Worm (Caenorhabditis elegans) whole organism, L3 larva: ENCODE results near the gene cyp-33D1.

Experiments
- aly-2 ChIP-seq: fragments of 150-350 bp; optimal IDR thresholded peaks from 2 replicates; lab custom pipeline; 2014; ENCODE audit warnings: missing biosample characterization, missing genetic modification characterization
- jun-1 ChIP-seq: fragments of 150-350 bp; optimal IDR thresholded peaks from 2 replicates; lab custom pipeline; 2014; ENCODE audit warnings: missing biosample characterization, missing genetic modification reagents, missing genetic modification characterization
- lin-39 ChIP-seq: fragments of 150-350 bp; optimal IDR thresholded peaks from 2 replicates; lab custom pipeline; 2018; ENCODE audit warnings: missing biosample characterization, missing genetic modification reagents, missing genetic modification characterization
- snpc-4 ChIP-seq: fragments of 150-350 bp; optimal IDR thresholded peaks from 2 replicates; lab custom pipeline; 2014; ENCODE audit warnings: missing biosample characterization, missing genetic modification characterization
- unc-39 ChIP-seq: sonication (generic microtip); optimal IDR thresholded peaks from 4 replicates; lab custom pipeline; 2017; ENCODE audit warnings: missing biosample characterization, missing genetic modification characterization
- unc-62 ChIP-seq: fragments of 150-350 bp; sonication (generic microtip); optimal IDR thresholded peaks from 4 replicates; lab custom pipeline; 2014; ENCODE audit warnings: missing biosample characterization, missing genetic modification reagents, missing genetic modification characterization
- zag-1 ChIP-seq: fragments of 150-350 bp; optimal IDR thresholded peaks from 2 replicates; lab custom pipeline; 2014; ENCODE audit warnings: missing biosample characterization, missing genetic modification characterization
- ztf-11 ChIP-seq: fragments of 150-350 bp; optimal IDR thresholded peaks from 2 replicates; lab custom pipeline; 2014; ENCODE audit warnings: missing biosample characterization, missing genetic modification characterization
- ztf-4 ChIP-seq: fragments of 150-350 bp; optimal IDR thresholded peaks from 2 replicates; lab custom pipeline; 2014; ENCODE audit warnings: missing biosample characterization, missing genetic modification characterization

ce11 chrV:16192114-16192513 is 16.5 kb upstream of the cyp-33D1 start, which contains the start of gene srh-279:
- TF ChIP-seq lin-39 = no peak
- no peak for TF ChIP-seq zag-1 (tag; lab: Kevin White, UChicago)
- TF ChIP-seq unc-39 (tag; lab: Kevin White, UChicago) = no peak
- no peak for TF ChIP-seq ztf-11 (tag; lab: Kevin White, UChicago)
- TF ChIP-seq aly-2 (tag; lab: Kevin White, UChicago) = no peak
- no peak for TF ChIP-seq snpc-4 (tag; lab: Kevin White, UChicago)
- TF ChIP-seq unc-62 = no peak
- TF ChIP-seq ztf-4 (tag; lab: Kevin White, UChicago) = no peak
- no peak for TF ChIP-seq jun-1 (tag; lab: Kevin White, UChicago)
